Worm (Caenorhabditis elegans) whole organism, early embryonic: Measurements from ENCODE around the gene K11D12.6.

Source experiments
- B0310.2 ChIP-seq: sonication (generic microtip); optimal IDR thresholded peaks from 2 replicates; lab custom pipeline; 2016; ENCODE audit warnings: mild to moderate bottlenecking, missing genetic modification characterization, missing compliant biosample characterization
- F13C5.2 ChIP-seq: sonication (generic microtip); optimal IDR thresholded peaks from 2 replicates; lab custom pipeline; 2017; ENCODE audit warnings: mild to moderate bottlenecking, missing genetic modification characterization, inconsistent platforms, missing compliant biosample characterization
- aly-1 ChIP-seq: sonication (generic microtip); optimal IDR thresholded peaks from 2 replicates; lab custom pipeline; 2016; ENCODE audit warnings: missing genetic modification characterization, missing compliant biosample characterization
- ama-1 ChIP-seq: fragments of 150-350 bp; optimal IDR thresholded peaks from 2 replicates; lab custom pipeline; 2014
- ceh-13 ChIP-seq: fragments of 200-800 bp; sonication (Bioruptor generic); optimal IDR thresholded peaks from 2 replicates; lab custom pipeline; 2018; ENCODE audit warnings: mild to moderate bottlenecking, missing genetic modification characterization, missing compliant biosample characterization
- ceh-36 ChIP-seq: sonication (generic microtip); optimal IDR thresholded peaks from 2 replicates; lab custom pipeline; 2016; ENCODE audit warnings: missing genetic modification characterization, inconsistent platforms, missing compliant biosample characterization
- ets-7 ChIP-seq: sonication (generic microtip); optimal IDR thresholded peaks from 2 replicates; lab custom pipeline; 2016; ENCODE audit warnings: missing genotype, missing genetic modification characterization, missing compliant biosample characterization
- flt-1 ChIP-seq: fragments of 200-800 bp; sonication (Bioruptor generic); IDR thresholded peaks from 2 replicates; pipeline ENCODE4 v1.3.6; 2022; ENCODE audit warnings: missing genetic modification characterization, missing compliant biosample characterization
- hmbx-1 ChIP-seq: sonication (generic microtip); optimal IDR thresholded peaks from 2 replicates; lab custom pipeline; 2016; ENCODE audit warnings: mild to moderate bottlenecking, missing genetic modification characterization, missing compliant biosample characterization
- hmg-4 ChIP-seq: fragments of 200-800 bp; sonication (Bioruptor generic); optimal IDR thresholded peaks from 2 replicates; lab custom pipeline; 2018; ENCODE audit warnings: mild to moderate bottlenecking, missing genetic modification characterization, missing compliant biosample characterization
- hnd-1 ChIP-seq: sonication (generic microtip); optimal IDR thresholded peaks from 2 replicates; lab custom pipeline; 2016; ENCODE audit warnings: missing genetic modification characterization, missing compliant biosample characterization
- pes-1 ChIP-seq: fragments of 200-800 bp; sonication (Bioruptor generic); IDR thresholded peaks from 2 replicates; pipeline ENCODE4 v1.3.6; 2022; ENCODE audit warnings: missing genetic modification reagents, missing genetic modification characterization, missing compliant biosample characterization
- scrt-1 ChIP-seq: fragments of 200-800 bp; sonication (Bioruptor generic); IDR thresholded peaks from 2 replicates; pipeline ENCODE4 v1.3.6; 2022; ENCODE audit warnings: missing genetic modification characterization, missing compliant biosample characterization
- sea-1 ChIP-seq: fragments of 200-800 bp; sonication (Bioruptor generic); conservative IDR thresholded peaks from 2 replicates; pipeline ENCODE4 v1.3.6; 2022; ENCODE audit warnings: missing genetic modification characterization, missing compliant biosample characterization
- tbx-11 ChIP-seq: fragments of 200-800 bp; sonication (Bioruptor generic); IDR thresholded peaks from 2 replicates; pipeline ENCODE4 v1.3.6; 2022; ENCODE audit warnings: missing genetic modification characterization, missing compliant biosample characterization
- tbx-37 ChIP-seq: fragments of 200-800 bp; sonication (Bioruptor generic); conservative IDR thresholded peaks from 2 replicates; pipeline ENCODE4 v1.3.6; 2022; ENCODE audit warnings: missing genetic modification reagents, missing genetic modification characterization, missing compliant biosample characterization
- tra-4 ChIP-seq: sonication (generic microtip); optimal IDR thresholded peaks from 2 replicates; lab custom pipeline; 2017; ENCODE audit warnings: missing genetic modification characterization, missing compliant biosample characterization

K11D12.6 gene

DNA sequence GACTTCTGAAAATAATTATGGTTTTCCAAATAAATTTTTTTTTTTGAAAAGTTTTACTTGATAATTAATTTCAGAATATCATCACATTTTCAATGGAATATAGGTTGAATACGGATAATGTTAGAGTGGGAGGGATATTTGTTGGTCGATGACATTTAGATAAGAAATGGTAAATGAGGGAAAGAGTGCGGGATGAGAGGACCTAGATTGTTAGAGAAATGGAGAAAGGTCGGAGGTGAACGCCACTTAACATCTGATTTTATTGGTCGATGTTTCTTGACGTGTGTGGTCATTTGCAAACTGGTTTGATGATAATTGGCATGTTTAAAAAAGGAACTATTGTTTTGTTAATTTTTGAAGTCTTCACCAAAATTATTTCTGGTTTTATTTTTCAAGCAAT is 3.5 kb upstream of the K11D12.6 start:
- no peak for TF ChIP-seq ceh-13 (GFP tag; lab: Kevin White, UChicago)
- no peak for TF ChIP-seq hnd-1 (tag; lab: Kevin White, UChicago)
- TF ChIP-seq hmbx-1 (tag; lab: Kevin White, UChicago), result no peak
- no peak for TF ChIP-seq aly-1
- no peak for TF ChIP-seq tra-4 (tag; lab: Kevin White, UChicago)
- no peak for TF ChIP-seq ama-1 (lab: Kevin White, UChicago)
- no peak for TF ChIP-seq pes-1 (GFP tag; lab: Robert Waterston, UW)
- no peak for TF ChIP-seq ceh-36 (tag; lab: Kevin White, UChicago)
- no peak for TF ChIP-seq B0310.2 (tag; lab: Kevin White, UChicago)
- no peak for TF ChIP-seq flt-1 (GFP tag; lab: Robert Waterston, UW)
- TF ChIP-seq F13C5.2 (tag; lab: Kevin White, UChicago), result no peak
- TF ChIP-seq tbx-11 (GFP tag; lab: Robert Waterston, UW), result no peak
- no peak for TF ChIP-seq ets-7 (tag; lab: Kevin White, UChicago)
- TF ChIP-seq sea-1 (GFP tag; lab: Robert Waterston, UW), result no peak

ce11 chrV:5036364-5036763 is 1.4 kb upstream of the K11D12.6 start, which contains the start of gene K11D12.7:
TSS of gene K11D12.7 (minus strand) at chrV:5036464.
- TF ChIP-seq scrt-1 (GFP tag; lab: Robert Waterston, UW) (no peak), hnd-1 (tag; lab: Kevin White, UChicago) (no peak), flt-1 (GFP tag; lab: Robert Waterston, UW) (no peak), ceh-36 (tag; lab: Kevin White, UChicago) (no peak)

- TF ChIP-seq B0310.2 (tag; lab: Kevin White, UChicago), result no peak
- no peak for TF ChIP-seq scrt-1 (GFP tag; lab: Robert Waterston, UW)
- TF ChIP-seq ets-7 (tag; lab: Kevin White, UChicago), result no peak
- no peak for TF ChIP-seq tbx-11 (GFP tag; lab: Robert Waterston, UW)
- no peak for TF ChIP-seq tra-4 (tag; lab: Kevin White, UChicago)
- no peak for TF ChIP-seq hmbx-1 (tag; lab: Kevin White, UChicago)
- TF ChIP-seq ceh-13 (GFP tag; lab: Kevin White, UChicago), result no peak
- TF ChIP-seq aly-1, result no peak
- no peak for TF ChIP-seq hmg-4 (GFP tag; lab: Kevin White, UChicago)
- no peak for TF ChIP-seq tbx-37 (GFP tag; lab: Robert Waterston, UW)
- TF ChIP-seq hnd-1 (tag; lab: Kevin White, UChicago), result no peak
- TF ChIP-seq pes-1 (GFP tag; lab: Robert Waterston, UW), result no peak
- TF ChIP-seq flt-1 (GFP tag; lab: Robert Waterston, UW), result no peak
- TF ChIP-seq ceh-36 (tag; lab: Kevin White, UChicago), result no peak
- TF ChIP-seq ama-1 (lab: Kevin White, UChicago), result no peak
Observed at ce11 chrV:5033099-5033498, 1.9 kb downstream of the K11D12.6 start, which contains the start of gene K11D12.13. TSS of gene K11D12.13 (plus strand) at chrV:5033399.

- TF ChIP-seq pes-1 (GFP tag; lab: Robert Waterston, UW) (no peak), tbx-11 (GFP tag; lab: Robert Waterston, UW) (no peak), hnd-1 (tag; lab: Kevin White, UChicago) (no peak), hmg-4 (GFP tag; lab: Kevin White, UChicago) (no peak), ceh-36 (tag; lab: Kevin White, UChicago) (no peak), hmbx-1 (tag; lab: Kevin White, UChicago) (no peak), sea-1 (GFP tag; lab: Robert Waterston, UW) (no peak), aly-1 (no peak), F13C5.2 (tag; lab: Kevin White, UChicago) (no peak), B0310.2 (tag; lab: Kevin White, UChicago) (no peak), ets-7 (tag; lab: Kevin White, UChicago) (no peak), tbx-37 (GFP tag; lab: Robert Waterston, UW) (no peak), scrt-1 (GFP tag; lab: Robert Waterston, UW) (no peak)
Observed at ce11 chrV:5032176-5032575, 2.8 kb downstream of the K11D12.6 start.

DNA sequence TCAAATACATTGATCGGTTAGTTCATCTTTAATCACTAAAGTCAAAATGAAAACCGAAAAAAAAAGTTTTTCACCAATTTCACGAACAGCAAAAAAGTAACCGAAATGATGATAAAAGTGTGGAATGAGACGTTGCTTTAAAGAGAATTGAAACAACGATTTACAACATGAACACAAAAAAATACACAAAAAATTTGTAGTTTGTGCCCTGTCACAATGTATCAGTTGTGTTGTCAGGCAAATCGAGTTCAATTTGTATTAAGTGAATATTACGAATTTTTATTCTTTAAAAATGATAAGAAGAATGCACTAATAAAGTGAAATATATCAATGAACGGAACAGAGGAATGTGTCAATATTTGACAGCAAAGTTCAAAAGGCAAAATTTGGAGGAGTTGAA is 3.2 kb downstream of the K11D12.6 start:
- TF ChIP-seq aly-1, result no peak
- no peak for TF ChIP-seq ets-7 (tag; lab: Kevin White, UChicago)
- no peak for TF ChIP-seq hnd-1 (tag; lab: Kevin White, UChicago)
- no peak for TF ChIP-seq hmg-4 (GFP tag; lab: Kevin White, UChicago)
- TF ChIP-seq ceh-36 (tag; lab: Kevin White, UChicago), result no peak
- no peak for TF ChIP-seq tbx-11 (GFP tag; lab: Robert Waterston, UW)
- no peak for TF ChIP-seq B0310.2 (tag; lab: Kevin White, UChicago)
- no peak for TF ChIP-seq ama-1 (lab: Kevin White, UChicago)
- TF ChIP-seq scrt-1 (GFP tag; lab: Robert Waterston, UW), result no peak

ce11 chrV:5030715-5031114 is 4.2 kb downstream of the K11D12.6 start, which contains the start of gene swt-7:
TSS of gene swt-7 (minus strand) at chrV:5030815.
- TF ChIP-seq tbx-11 (GFP tag; lab: Robert Waterston, UW) (no peak), hmg-4 (GFP tag; lab: Kevin White, UChicago) (no peak), B0310.2 (tag; lab: Kevin White, UChicago) (no peak), sea-1 (GFP tag; lab: Robert Waterston, UW) (no peak), tra-4 (tag; lab: Kevin White, UChicago) (no peak), scrt-1 (GFP tag; lab: Robert Waterston, UW) (no peak), F13C5.2 (tag; lab: Kevin White, UChicago) (no peak), tbx-37 (GFP tag; lab: Robert Waterston, UW) (no peak), hmbx-1 (tag; lab: Kevin White, UChicago) (no peak), flt-1 (GFP tag; lab: Robert Waterston, UW) (no peak), aly-1 (no peak), ama-1 (lab: Kevin White, UChicago) (no peak), pes-1 (GFP tag; lab: Robert Waterston, UW) (no peak), ets-7 (tag; lab: Kevin White, UChicago) (no peak), ceh-13 (GFP tag; lab: Kevin White, UChicago) (no peak)

DNA sequence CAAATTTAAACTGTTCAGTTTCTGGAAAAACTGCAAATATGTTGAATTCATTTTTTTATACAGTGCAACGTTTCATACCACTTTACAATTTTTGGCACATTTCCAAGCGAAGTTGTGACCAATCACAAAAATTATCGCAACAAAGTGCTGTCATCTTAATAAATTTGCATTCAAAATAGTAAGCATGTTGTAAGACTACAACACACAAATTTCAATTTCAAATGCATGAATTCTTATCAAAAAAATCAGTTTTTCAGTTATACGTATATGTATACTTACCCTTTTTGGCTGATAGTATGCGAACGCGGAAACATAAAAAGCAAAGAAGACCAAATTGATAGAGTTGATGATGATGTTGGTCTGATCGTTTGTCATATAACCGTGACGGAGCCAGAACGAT is 4.7 kb downstream of the K11D12.6 start:
- TF ChIP-seq F13C5.2 (tag; lab: Kevin White, UChicago) (no peak), ceh-36 (tag; lab: Kevin White, UChicago) (no peak), sea-1 (GFP tag; lab: Robert Waterston, UW) (no peak), flt-1 (GFP tag; lab: Robert Waterston, UW) (no peak), ceh-13 (GFP tag; lab: Kevin White, UChicago) (no peak), tbx-11 (GFP tag; lab: Robert Waterston, UW) (no peak), ets-7 (tag; lab: Kevin White, UChicago) (no peak), hnd-1 (tag; lab: Kevin White, UChicago) (no peak), aly-1 (no peak), B0310.2 (tag; lab: Kevin White, UChicago) (no peak), pes-1 (GFP tag; lab: Robert Waterston, UW) (no peak)
